Worm (Caenorhabditis elegans) whole organism, L3 larva: ENCODE measurements around the gene C08E8.10.

Experiments
- ZK546.5 ChIP-seq: sonication (generic microtip); optimal IDR thresholded peaks from 2 replicates; lab custom pipeline; 2017; ENCODE audit warnings: missing biosample characterization, missing genetic modification characterization
- ama-1 ChIP-seq: fragments of 150-350 bp; optimal IDR thresholded peaks from 2 replicates; lab custom pipeline; 2018
- ceh-82 ChIP-seq: fragments of 150-350 bp; optimal IDR thresholded peaks from 2 replicates; lab custom pipeline; 2014; ENCODE audit warnings: missing biosample characterization, missing genetic modification characterization
- fkh-2 ChIP-seq: fragments of 150-350 bp; optimal IDR thresholded peaks from 2 replicates; lab custom pipeline; 2014; ENCODE audit warnings: missing biosample characterization, missing genetic modification reagents, missing genetic modification characterization
- lin-15B ChIP-seq: fragments of 150-350 bp; optimal IDR thresholded peaks from 2 replicates; lab custom pipeline; 2014; ENCODE audit warnings: missing biosample characterization, missing genetic modification characterization
- nhr-77 ChIP-seq: fragments of 150-350 bp; optimal IDR thresholded peaks from 2 replicates; lab custom pipeline; 2014; ENCODE audit warnings: missing biosample characterization, missing genetic modification characterization
- pha-4 ChIP-seq: fragments of 150-350 bp; optimal IDR thresholded peaks from 2 replicates; lab custom pipeline; 2014; ENCODE audit warnings: missing biosample characterization, missing genetic modification reagents, missing genetic modification characterization
- sea-2 ChIP-seq: fragments of 150-350 bp; sonication (generic microtip); optimal IDR thresholded peaks from 4 replicates; lab custom pipeline; 2014; ENCODE audit warnings: missing biosample characterization, missing genetic modification reagents, missing genetic modification characterization
- skn-1 ChIP-seq: fragments of 150-350 bp; optimal IDR thresholded peaks from 2 replicates; lab custom pipeline; 2014; ENCODE audit warnings: missing biosample characterization, missing genetic modification characterization
- snpc-4 ChIP-seq: fragments of 150-350 bp; optimal IDR thresholded peaks from 2 replicates; lab custom pipeline; 2014; ENCODE audit warnings: missing biosample characterization, missing genetic modification characterization
- unc-62 ChIP-seq: fragments of 150-350 bp; sonication (generic microtip); optimal IDR thresholded peaks from 4 replicates; lab custom pipeline; 2014; ENCODE audit warnings: missing biosample characterization, missing genetic modification reagents, missing genetic modification characterization
- ztf-11 ChIP-seq: fragments of 150-350 bp; optimal IDR thresholded peaks from 2 replicates; lab custom pipeline; 2014; ENCODE audit warnings: missing biosample characterization, missing genetic modification characterization

DNA sequence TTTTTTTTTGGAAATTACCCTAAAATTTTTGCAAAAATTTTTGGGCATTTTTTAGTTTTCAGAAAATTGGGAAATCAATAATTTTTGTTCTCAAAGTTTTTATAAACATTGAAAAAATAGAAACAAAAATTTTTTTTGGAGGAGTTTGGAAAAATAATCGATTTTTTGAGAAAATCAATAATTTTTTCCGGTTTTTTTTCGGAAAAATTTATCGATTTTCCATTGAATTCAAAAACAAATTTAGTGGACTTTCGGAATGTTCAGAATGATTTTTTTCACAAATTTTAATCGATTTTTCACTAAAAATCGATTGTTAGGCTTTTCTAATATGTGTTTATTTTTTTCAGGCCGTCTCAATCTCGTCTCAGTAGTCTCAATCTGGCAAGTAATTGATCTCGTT lies 2.1 kb downstream of the C08E8.10 start:
- TF ChIP-seq skn-1 (tag; lab: Kevin White, UChicago) = no peak
- TF ChIP-seq ama-1 (lab: Kevin White, UChicago) = no peak
- no peak for TF ChIP-seq fkh-2
- TF ChIP-seq ztf-11 (tag; lab: Kevin White, UChicago) = no peak
- no peak for TF ChIP-seq snpc-4 (tag; lab: Kevin White, UChicago)
- TF ChIP-seq sea-2 (GFP tag; lab: Kevin White, UChicago) = no peak
- TF ChIP-seq unc-62 (GFP tag; lab: Kevin White, UChicago) = no peak
- no peak for TF ChIP-seq ceh-82
- no peak for TF ChIP-seq pha-4 (tag; lab: Kevin White, UChicago)
- TF ChIP-seq lin-15B (tag; lab: Kevin White, UChicago) = no peak
- TF ChIP-seq ZK546.5 (tag; lab: Kevin White, UChicago) = no peak
- no peak for TF ChIP-seq nhr-77 (tag; lab: Kevin White, UChicago)
